Worm (Caenorhabditis elegans): ENCODE measurements around the gene pac-1.

ce11 chrIII:8446534-8446933 lies 48.3 kb upstream of the pac-1 start, which contains the start of gene hsp-110:
- no peak for TF ChIP-seq ref-1 (GFP tag; conservative IDR thresholded peaks at IDR 0.05)
- no peak for TF ChIP-seq ztf-23 (GFP tag; IDR thresholded peaks at IDR 0.05)
- no peak for TF ChIP-seq ztf-29 (GFP tag; IDR thresholded peaks at IDR 0.05)
